Fruit fly (Drosophila melanogaster) whole organism, wandering third instar larva: ENCODE data around the gene tfc.

Experiments
- CrebA ChIP-seq: fragments of 200-800 bp; sonication (Bioruptor generic); optimal IDR thresholded peaks from 2 replicates; lab custom pipeline; 2016; ENCODE audit warnings: missing biosample characterization, mild to moderate bottlenecking, missing genetic modification characterization, borderline replicate concordance
- Dfd ChIP-seq: fragments of >200 bp; optimal IDR thresholded peaks from 2 replicates; lab custom pipeline; 2017; ENCODE audit warnings: missing biosample characterization, missing genetic modification characterization
- GATAd ChIP-seq: sonication (Bioruptor generic); optimal IDR thresholded peaks from 2 replicates; lab custom pipeline; 2016; ENCODE audit warnings: missing biosample characterization, missing genetic modification characterization
- jim ChIP-seq: fragments of 175-275, 200-325 bp; sonication (Bioruptor generic); optimal IDR thresholded peaks from 2 replicates; lab custom pipeline; 2016; ENCODE audit warnings: missing biosample characterization, mild to moderate bottlenecking, missing genetic modification characterization

DNA sequence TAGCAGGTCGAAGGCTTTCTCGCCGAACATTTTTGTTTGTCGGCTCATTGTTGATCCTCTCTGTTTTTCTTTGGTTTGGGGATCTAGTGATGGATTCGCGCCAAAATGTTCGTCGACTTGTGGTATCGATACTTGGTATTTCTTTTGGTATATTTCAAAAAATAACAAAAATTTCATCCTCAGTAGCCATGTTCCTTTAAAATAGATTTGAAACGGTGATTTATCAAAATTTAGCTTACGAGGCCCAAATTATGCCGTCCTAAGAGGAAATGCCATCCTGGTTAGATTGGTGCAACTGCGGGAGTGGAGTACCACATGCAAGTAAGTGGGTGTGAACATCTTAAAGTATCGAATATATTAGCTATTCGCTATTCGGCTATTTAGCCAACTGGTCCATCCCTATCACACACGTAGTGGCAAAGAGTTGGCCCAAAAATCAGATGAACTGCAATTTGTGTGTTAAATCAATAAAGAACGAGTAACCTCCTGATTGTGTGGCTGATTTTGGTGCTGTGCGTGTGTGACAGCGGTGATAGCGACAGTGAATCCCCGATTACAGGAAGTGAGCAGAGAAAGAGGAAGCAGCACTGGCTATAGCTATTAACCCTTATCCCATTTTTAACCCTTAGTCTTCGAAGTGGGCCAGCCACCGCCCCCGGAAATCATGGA lies 8.5 kb upstream of the tfc start, which contains the start of the genes Psf1 and Sac1:
- TF ChIP-seq CrebA (no peak), Dfd (no peak), jim (GFP tag; lab: Kevin White, UChicago) (no peak), GATAd (GFP tag; lab: Kevin White, UChicago) (no peak)
